Worm (Caenorhabditis elegans) whole organism, young adult: ENCODE results near the gene D1014.2.
A peak's percentile ranks its signal among the peaks of the same experiment; 100 is the strongest.

ENCODE experiments used
- B0336.3 ChIP-seq: fragments of 200-800 bp; sonication (Bioruptor generic); IDR thresholded peaks from 2 replicates; pipeline ENCODE4 v1.3.6; 2022; ENCODE audit warnings: missing genetic modification characterization, missing compliant biosample characterization
- F22D6.2 ChIP-seq: sonication (generic microtip); optimal IDR thresholded peaks from 2 replicates; lab custom pipeline; 2016; ENCODE audit warnings: mild to moderate bottlenecking, missing genetic modification characterization, missing compliant biosample characterization
- F23B12.7 ChIP-seq: sonication (generic microtip); optimal IDR thresholded peaks from 2 replicates; lab custom pipeline; 2017; ENCODE audit warnings: missing genetic modification characterization, mild to moderate bottlenecking, missing compliant biosample characterization, antibody characterized with exemption, moderate library complexity; ENCODE audit not compliant: insufficient read depth
- F33H1.4 ChIP-seq: fragments of 200-800 bp; sonication (Bioruptor generic); IDR thresholded peaks from 2 replicates; pipeline ENCODE4 v1.3.6; 2022; ENCODE audit warnings: missing genetic modification reagents, missing genetic modification characterization, missing compliant biosample characterization
- F52B5.7 ChIP-seq: sonication (generic microtip); optimal IDR thresholded peaks from 2 replicates; lab custom pipeline; 2016; ENCODE audit warnings: mild to moderate bottlenecking, missing genetic modification characterization, missing compliant biosample characterization
- F55B11.4 ChIP-seq: sonication (generic microtip); optimal IDR thresholded peaks from 2 replicates; lab custom pipeline; 2016; ENCODE audit warnings: missing compliant biosample characterization, missing genetic modification characterization, borderline replicate concordance; ENCODE audit not compliant: insufficient read depth
- K11D2.4 ChIP-seq: fragments of 200-800 bp; sonication (Bioruptor generic); IDR thresholded peaks from 2 replicates; pipeline ENCODE4 v1.3.6; 2022; ENCODE audit warnings: missing genetic modification reagents, missing genetic modification characterization, missing compliant biosample characterization
- K12H6.12 ChIP-seq: fragments of 200-800 bp; sonication (Bioruptor generic); optimal IDR thresholded peaks from 2 replicates; lab custom pipeline; 2018; ENCODE audit warnings: mild to moderate bottlenecking, missing genetic modification characterization, missing compliant biosample characterization
- T07F8.4 ChIP-seq: sonication (generic microtip); optimal IDR thresholded peaks from 2 replicates; lab custom pipeline; 2016; ENCODE audit warnings: mild to moderate bottlenecking, missing genetic modification characterization, moderate library complexity, missing compliant biosample characterization
- T26A5.8 ChIP-seq: sonication (generic microtip); optimal IDR thresholded peaks from 2 replicates; lab custom pipeline; 2016; ENCODE audit warnings: missing genetic modification characterization, missing compliant biosample characterization
- Y67H2A.10 ChIP-seq: fragments of 200-800 bp; sonication (Bioruptor generic); conservative IDR thresholded peaks from 2 replicates; pipeline ENCODE4 v1.3.6; 2022; ENCODE audit warnings: missing genetic modification reagents, missing genetic modification characterization, missing compliant biosample characterization
- ama-1 ChIP-seq, 3 experiments: fragments of 150-350 bp in 1 of 3; sonication (generic microtip) in 2 of 3; optimal IDR thresholded peaks; 2 replicates each; lab custom pipeline; 2014 to 2018; ENCODE audit warnings: missing biosample characterization in 2 of 3, missing genetic modification characterization in 2 of 3, missing genetic modification reagents in 2 of 3
- aptf-3 ChIP-seq: fragments of 200-800 bp; sonication (Bioruptor generic); IDR thresholded peaks from 2 replicates; pipeline ENCODE4 v1.3.6; 2022; ENCODE audit warnings: missing genetic modification characterization, missing compliant biosample characterization
- bed-1 ChIP-seq: fragments of 200-800 bp; sonication (Bioruptor generic); IDR thresholded peaks from 2 replicates; pipeline ENCODE4 v1.3.6; 2022; ENCODE audit warnings: missing genetic modification reagents, missing genetic modification characterization, missing compliant biosample characterization
- bed-2 ChIP-seq: fragments of 200-800 bp; sonication (Bioruptor generic); IDR thresholded peaks from 2 replicates; pipeline ENCODE4 v1.3.6; 2022; ENCODE audit warnings: missing genetic modification reagents, missing genetic modification characterization, missing compliant biosample characterization
- ceh-100 ChIP-seq: fragments of 200-800 bp; sonication (Bioruptor generic); IDR thresholded peaks from 2 replicates; pipeline ENCODE4 v1.3.6; 2022; ENCODE audit warnings: missing genetic modification reagents, missing genetic modification characterization, missing compliant biosample characterization
- ceh-58 ChIP-seq: fragments of 200-800 bp; sonication (Bioruptor generic); IDR thresholded peaks from 2 replicates; pipeline ENCODE4 v1.3.6; 2022; ENCODE audit warnings: missing genetic modification characterization, missing compliant biosample characterization
- ceh-91 ChIP-seq: fragments of 200-800 bp; sonication (Bioruptor generic); IDR thresholded peaks from 2 replicates; pipeline ENCODE4 v1.3.6; 2022; ENCODE audit warnings: missing genetic modification reagents, missing genetic modification characterization, missing compliant biosample characterization
- chd-7 ChIP-seq: sonication (generic microtip); optimal IDR thresholded peaks from 2 replicates; lab custom pipeline; 2016; ENCODE audit warnings: mild to moderate bottlenecking, missing genetic modification characterization, moderate library complexity, missing compliant biosample characterization
- egl-18 ChIP-seq: fragments of 200-800 bp; sonication (Bioruptor generic); IDR thresholded peaks from 2 replicates; pipeline ENCODE4 v1.3.6; 2022; ENCODE audit warnings: missing genetic modification reagents, missing genetic modification characterization, missing compliant biosample characterization
- egrh-3 ChIP-seq: fragments of 200-800 bp; sonication (Bioruptor generic); IDR thresholded peaks from 2 replicates; pipeline ENCODE4 v1.3.6; 2022; ENCODE audit warnings: missing genetic modification reagents, missing genetic modification characterization, missing compliant biosample characterization
- ekl-4 ChIP-seq: fragments of 200-800 bp; sonication (Bioruptor generic); IDR thresholded peaks from 2 replicates; pipeline ENCODE4 v1.3.6; 2022; ENCODE audit warnings: missing genetic modification reagents, missing genetic modification characterization, missing compliant biosample characterization
- fkh-3 ChIP-seq: sonication (generic microtip); optimal IDR thresholded peaks from 2 replicates; lab custom pipeline; 2016; ENCODE audit warnings: mild to moderate bottlenecking, missing genetic modification characterization, missing compliant biosample characterization
- him-1 ChIP-seq: sonication (generic microtip); optimal IDR thresholded peaks from 2 replicates; lab custom pipeline; 2016; ENCODE audit warnings: missing genotype, missing genetic modification reagents, missing genetic modification characterization, missing compliant biosample characterization
- hsf-1 ChIP-seq: fragments of 200-800 bp; sonication (Bioruptor generic); IDR thresholded peaks from 2 replicates; pipeline ENCODE4 v1.3.6; 2022; ENCODE audit warnings: missing genetic modification reagents, missing genetic modification characterization, missing compliant biosample characterization
- let-607 ChIP-seq, 2 experiments: fragments of 200-800 bp in 1 of 2; sonication (Bioruptor generic) in 1 of 2; sonication (generic microtip) in 1 of 2; optimal IDR thresholded peaks; 2 replicates each; lab custom pipeline; 2016 to 2018; ENCODE audit warnings: mild to moderate bottlenecking in 2 of 2, missing compliant biosample characterization in 2 of 2, missing genetic modification characterization in 2 of 2, moderate library complexity in 2 of 2, missing genotype in 1 of 2
- lin-26 ChIP-seq: fragments of 200-800 bp; sonication (Bioruptor generic); IDR thresholded peaks from 2 replicates; pipeline ENCODE4 v1.3.6; 2022; ENCODE audit warnings: missing genetic modification reagents, missing genetic modification characterization, missing compliant biosample characterization
- lin-35 ChIP-seq, 3 experiments: fragments of 150-350 bp in 2 of 3; sonication (generic microtip) in 1 of 3; optimal IDR thresholded peaks; 2 replicates each; lab custom pipeline; 2014 to 2018; ENCODE audit warnings: missing biosample characterization in 3 of 3, missing genetic modification characterization in 3 of 3, missing genetic modification reagents in 3 of 3
- lin-40 ChIP-seq: sonication (generic microtip); optimal IDR thresholded peaks from 2 replicates; lab custom pipeline; 2016; ENCODE audit warnings: missing genetic modification characterization, mild to moderate bottlenecking, missing compliant biosample characterization, missing genotype, missing genetic modification reagents
- madf-3 ChIP-seq: fragments of 200-800 bp; sonication (Bioruptor generic); IDR thresholded peaks from 2 replicates; pipeline ENCODE4 v1.3.6; 2022; ENCODE audit warnings: missing genetic modification reagents, missing genetic modification characterization, missing compliant biosample characterization
- madf-8 ChIP-seq: fragments of 200-800 bp; sonication (Bioruptor generic); conservative IDR thresholded peaks from 2 replicates; pipeline ENCODE4 v1.3.6; 2022; ENCODE audit warnings: missing genetic modification reagents, missing genetic modification characterization, missing compliant biosample characterization
- mel-28 ChIP-seq: sonication (generic microtip); optimal IDR thresholded peaks from 2 replicates; lab custom pipeline; 2016; ENCODE audit warnings: borderline replicate concordance, mild to moderate bottlenecking, missing genetic modification characterization, missing compliant biosample characterization
- nfyb-1 ChIP-seq: fragments of 200-800 bp; sonication (Bioruptor generic); IDR thresholded peaks from 2 replicates; pipeline ENCODE4 v1.3.6; 2022; ENCODE audit warnings: missing genetic modification reagents, missing genetic modification characterization, missing compliant biosample characterization
- nhr-120 ChIP-seq: fragments of 200-800 bp; sonication (Bioruptor generic); IDR thresholded peaks from 2 replicates; pipeline ENCODE4 v1.3.6; 2022; ENCODE audit warnings: missing genetic modification characterization, missing compliant biosample characterization
- nhr-27 ChIP-seq: fragments of 200-800 bp; sonication (Bioruptor generic); optimal IDR thresholded peaks from 2 replicates; lab custom pipeline; 2018; ENCODE audit warnings: mild to moderate bottlenecking, missing genetic modification characterization, moderate library complexity, missing compliant biosample characterization
- nhr-80 ChIP-seq: sonication (generic microtip); optimal IDR thresholded peaks from 2 replicates; lab custom pipeline; 2016; ENCODE audit warnings: missing genetic modification characterization, missing compliant biosample characterization
- nhr-90 ChIP-seq: sonication (generic microtip); optimal IDR thresholded peaks from 2 replicates; lab custom pipeline; 2016; ENCODE audit warnings: missing genotype, mild to moderate bottlenecking, missing genetic modification characterization, missing compliant biosample characterization
- rpc-1 ChIP-seq, 2 experiments: fragments of 150-350 bp in 1 of 2; sonication (generic microtip) in 1 of 2; optimal IDR thresholded peaks; 2 replicates each; lab custom pipeline; 2014 to 2018; ENCODE audit warnings: missing biosample characterization in 1 of 2, missing genetic modification characterization in 1 of 2, missing genetic modification reagents in 1 of 2, missing genotype in 1 of 2
- sdz-38 ChIP-seq: sonication (generic microtip); optimal IDR thresholded peaks from 2 replicates; lab custom pipeline; 2016; ENCODE audit warnings: missing genotype, missing genetic modification characterization, missing compliant biosample characterization
- sea-2 ChIP-seq: fragments of 200-800 bp; sonication (Bioruptor generic); IDR thresholded peaks from 2 replicates; pipeline ENCODE4 v1.3.6; 2022; ENCODE audit warnings: missing genetic modification characterization, missing compliant biosample characterization
- snpc-1.1 ChIP-seq: sonication (generic microtip); optimal IDR thresholded peaks from 2 replicates; lab custom pipeline; 2017; ENCODE audit warnings: missing genetic modification characterization, mild to moderate bottlenecking, missing compliant biosample characterization, antibody characterized with exemption, moderate library complexity, missing genotype, missing genetic modification reagents; ENCODE audit not compliant: insufficient read depth
- snpc-3.4 ChIP-seq: sonication (generic microtip); optimal IDR thresholded peaks from 2 replicates; lab custom pipeline; 2017; ENCODE audit warnings: missing genetic modification characterization, mild to moderate bottlenecking, missing compliant biosample characterization, antibody characterized with exemption, moderate library complexity, missing genotype, missing genetic modification reagents
- tbp1 ChIP-seq: fragments of 200-800 bp; sonication (Bioruptor generic); optimal IDR thresholded peaks from 2 replicates; lab custom pipeline; 2018; ENCODE audit warnings: mild to moderate bottlenecking, missing genetic modification characterization, missing compliant biosample characterization
- tlf-1 ChIP-seq: fragments of 200-800 bp; sonication (Bioruptor generic); optimal IDR thresholded peaks from 2 replicates; lab custom pipeline; 2018; ENCODE audit warnings: mild to moderate bottlenecking, missing genetic modification characterization, missing compliant biosample characterization
- zfh-2 ChIP-seq: fragments of 200-800 bp; sonication (Bioruptor generic); conservative IDR thresholded peaks from 2 replicates; pipeline ENCODE4 v1.3.6; 2022; ENCODE audit warnings: missing genetic modification reagents, missing genetic modification characterization, missing compliant biosample characterization
- ztf-28 ChIP-seq: fragments of 200-800 bp; sonication (Bioruptor generic); IDR thresholded peaks from 2 replicates; pipeline ENCODE4 v1.3.6; 2022; ENCODE audit warnings: missing genetic modification reagents, missing genetic modification characterization, missing compliant biosample characterization
- ztf-6 ChIP-seq: fragments of 200-800 bp; sonication (Bioruptor generic); IDR thresholded peaks from 2 replicates; pipeline ENCODE4 v1.3.6; 2022; ENCODE audit warnings: missing genetic modification reagents, missing genetic modification characterization, missing compliant biosample characterization

The D1014.2 gene

DNA sequence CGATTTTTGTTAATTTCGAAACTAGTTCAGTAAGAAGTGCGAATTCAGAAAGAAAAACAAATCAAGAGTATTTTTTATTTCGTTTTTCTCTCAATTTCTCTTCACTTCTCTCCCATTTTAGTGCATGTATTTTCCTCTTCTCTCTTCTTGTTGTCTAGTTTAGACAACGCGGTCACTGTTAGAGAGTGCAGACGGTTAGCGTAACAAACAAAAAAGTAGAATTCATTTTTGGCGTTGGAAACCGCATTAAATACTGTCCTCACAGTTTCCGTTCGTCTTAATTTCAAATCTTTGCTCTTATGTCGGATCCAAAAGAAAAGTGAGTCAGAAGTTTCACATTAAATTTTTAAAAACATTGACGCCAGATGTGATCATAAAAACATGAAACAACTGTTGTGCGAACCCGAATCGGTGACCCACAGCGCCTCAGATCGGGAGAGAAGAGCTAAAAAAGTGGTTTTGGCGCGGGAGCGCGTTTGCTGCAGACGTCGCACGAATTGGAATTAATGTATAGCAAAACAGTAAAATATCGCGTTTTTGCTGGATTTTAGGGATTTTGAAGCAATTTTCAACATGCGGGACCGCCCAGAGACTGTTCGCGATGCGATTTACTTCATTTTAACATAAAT is 35.3 kb downstream of the D1014.2 start, which contains the start of gene srp-7:
TSS of gene srp-7 (plus strand) at position 213 of the 629 bp plus-strand sequence.
- TF ChIP-seq egrh-3 (GFP tag; lab: Robert Waterston, UW) (peak; percentile 33; the same call in 1 of the 2 replicates), B0336.3 (GFP tag; lab: Robert Waterston, UW) (no peak), lin-26 (GFP tag; lab: Robert Waterston, UW) (peak; percentile 55; the same call in 1 of the 2 replicates), K11D2.4 (GFP tag; lab: Robert Waterston, UW) (no peak), F23B12.7 (no peak), chd-7 (tag; lab: Kevin White, UChicago) (no peak), F55B11.4 (no peak), F22D6.2 (tag; lab: Kevin White, UChicago) (no peak), K12H6.12 (tag; lab: Kevin White, UChicago) (no peak), sdz-38 (tag; lab: Kevin White, UChicago) (no peak), nhr-90 (tag; lab: Kevin White, UChicago) (no peak), F52B5.7 (tag; lab: Kevin White, UChicago) (no peak), sea-2 (GFP tag; lab: Robert Waterston, UW) (no peak), egl-18 (GFP tag; lab: Robert Waterston, UW) (no peak), T07F8.4 (tag; lab: Kevin White, UChicago) (no peak), ztf-6 (GFP tag; lab: Robert Waterston, UW) (no peak), snpc-1.1 (tag; lab: Kevin White, UChicago) (no peak), ztf-28 (GFP tag; lab: Robert Waterston, UW) (no peak), aptf-3 (GFP tag; lab: Robert Waterston, UW) (no peak), bed-2 (GFP tag; lab: Robert Waterston, UW) (no peak), tbp1 (GFP tag; lab: Kevin White, UChicago) (no peak), madf-3 (GFP tag; lab: Robert Waterston, UW) (no peak), lin-35 (GFP tag; optimal IDR thresholded peaks at IDR 0.05; lab: Kevin White, UChicago) (no peak), hsf-1 (no peak), F33H1.4 (0 out of 2 replicates have a peak, but pooled peaks have one; percentile 10), nfyb-1 (no peak), zfh-2 (GFP tag; lab: Robert Waterston, UW) (no peak), madf-8 (GFP tag; lab: Robert Waterston, UW) (no peak), snpc-3.4 (tag; lab: Kevin White, UChicago) (no peak), ceh-91 (no peak), T26A5.8 (tag; lab: Kevin White, UChicago) (no peak), nhr-120 (GFP tag; lab: Robert Waterston, UW) (no peak), ceh-100 (peak; percentile 89), ama-1 (optimal IDR thresholded peaks at IDR 0.05; lab: Kevin White, UChicago) (no peak), ama-1 (GFP tag; optimal IDR thresholded peaks at IDR 0.05; lab: Kevin White, UChicago) (no peak), nhr-80 (tag; lab: Kevin White, UChicago) (peak; percentile 27), nhr-27 (tag; lab: Kevin White, UChicago) (no peak), mel-28 (no peak), bed-1 (GFP tag; lab: Robert Waterston, UW) (no peak), ceh-58 (no peak), lin-40 (tag; lab: Kevin White, UChicago) (peak; percentile 31), tlf-1 (no peak), Y67H2A.10 (0 out of 2 replicates have a peak, but pooled peaks have one; percentile 24), let-607 (tag; optimal IDR thresholded peaks at IDR 0.05; lab: Kevin White, UChicago) (no peak), fkh-3 (tag; lab: Kevin White, UChicago) (no peak), him-1 (tag; lab: Kevin White, UChicago) (no peak), ekl-4 (GFP tag; lab: Robert Waterston, UW) (no peak), rpc-1 (optimal IDR thresholded peaks at IDR 0.05; lab: Kevin White, UChicago) (no peak), rpc-1 (tag; optimal IDR thresholded peaks at IDR 0.05; lab: Kevin White, UChicago) (no peak)
